Fruit fly (Drosophila melanogaster): ENCODE results near the gene GMF.

GMF gene

DNA sequence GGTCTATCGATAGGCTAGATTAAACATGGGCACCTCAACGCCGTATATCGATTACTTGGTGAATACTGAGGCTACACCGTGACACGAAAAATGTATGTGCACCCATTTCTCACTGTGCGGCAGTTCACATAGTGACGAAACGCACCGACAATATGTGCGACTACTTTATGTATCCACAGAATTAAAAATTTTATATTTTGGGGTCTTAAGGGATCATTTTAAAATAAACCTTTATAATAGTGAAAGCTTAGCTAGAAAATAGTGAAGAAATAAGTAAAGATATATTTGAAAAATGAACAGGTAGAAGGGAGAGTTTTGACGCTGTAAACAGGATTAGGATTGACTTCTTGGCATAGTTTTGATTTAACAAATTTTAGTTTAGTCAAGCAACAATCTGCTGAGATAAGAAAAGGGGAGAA is 26.4 kb upstream of the GMF start, which contains the start of gene mRpL4 (continued):
- TF ChIP-seq pfk (GFP tag; optimal IDR thresholded peaks at IDR 0.05) (no peak), Lim3 (GFP tag; IDR thresholded peaks at IDR 0.05) (no peak), Bteb2 (GFP tag; optimal IDR thresholded peaks at IDR 0.05) (peak; percentile 59), zfh1 (GFP tag; IDR thresholded peaks at IDR 0.05) (peak; percentile 72), jing (GFP tag; optimal IDR thresholded peaks at IDR 0.05) (no peak), CG18262 (tag; optimal IDR thresholded peaks at IDR 0.05) (peak; percentile 57), yki (optimal IDR thresholded peaks at IDR 0.05) (no peak), onecut (GFP tag; IDR thresholded peaks at IDR 0.05) (0 out of 2 replicates have a peak, but pooled peaks have one; percentile 23), Sry-δ (GFP tag; optimal IDR thresholded peaks at IDR 0.05) (peak; percentile 87), Sry-β (GFP tag; optimal IDR thresholded peaks at IDR 0.05) (peak; percentile 49), kay (GFP tag; optimal IDR thresholded peaks at IDR 0.05) (peak; percentile 69), CG32772 (GFP tag; IDR thresholded peaks at IDR 0.05) (peak; percentile 73; the same call in 1 of the 2 replicates), lbe (GFP tag; optimal IDR thresholded peaks at IDR 0.05) (no peak), CG2889 (GFP tag; IDR thresholded peaks at IDR 0.05) (0 out of 3 replicates have a peak, but pooled peaks have one; percentile 42), HHEX (GFP tag; optimal IDR thresholded peaks at IDR 0.05) (peak; percentile 11), odd (GFP tag; optimal IDR thresholded peaks at IDR 0.05) (no peak), fd96Cb (tag; optimal IDR thresholded peaks at IDR 0.05) (peak; percentile 27), maf-S (GFP tag; optimal IDR thresholded peaks at IDR 0.05) (peak; percentile 77), Optix (GFP tag; IDR thresholded peaks at IDR 0.05) (peak; percentile 39; the same call in 2 of the 3 replicates), TFAM (GFP tag; optimal IDR thresholded peaks at IDR 0.05) (no peak), HLH4C (GFP tag; IDR thresholded peaks at IDR 0.05; ENCODE audit: partially characterized antibody) (peak; percentile 97), chif (GFP tag; optimal IDR thresholded peaks at IDR 0.05) (peak; percentile 51 to 73), eyg (GFP tag; optimal IDR thresholded peaks at IDR 0.05) (no peak), zf30C (GFP tag; optimal IDR thresholded peaks at IDR 0.05) (no peak), CG9727 (GFP tag; optimal IDR thresholded peaks at IDR 0.05) (peak; percentile 51), CG8089 (GFP tag; optimal IDR thresholded peaks at IDR 0.05) (peak; percentile 71), CG31441 (GFP tag; IDR thresholded peaks at IDR 0.05) (no peak), CG15269 (tag; optimal IDR thresholded peaks at IDR 0.05) (no peak), CG11504 (tag; optimal IDR thresholded peaks at IDR 0.05) (no peak), vvl (GFP tag; IDR thresholded peaks at IDR 0.05) (peak; percentile 69), CG11456 (GFP tag; IDR thresholded peaks at IDR 0.05) (no peak; the same call in 2 of the 3 replicates), stc (GFP tag; IDR thresholded peaks at IDR 0.05) (peak; percentile 22; the same call in 1 of the 2 replicates), esg (GFP tag; conservative IDR thresholded peaks at IDR 0.05) (peak; percentile 31; the same call in 1 of the 2 replicates), disco-r (GFP tag; optimal IDR thresholded peaks at IDR 0.05) (peak; percentile 35), HLH3B (GFP tag; IDR thresholded peaks at IDR 0.05) (peak; percentile 48; the same call in 1 of the 2 replicates), ac (GFP tag; optimal IDR thresholded peaks at IDR 0.05) (no peak), CG34376 (GFP tag; optimal IDR thresholded peaks at IDR 0.05) (no peak), CG4707 (GFP tag; optimal IDR thresholded peaks at IDR 0.05) (no peak), CG3726 (GFP tag; IDR thresholded peaks at IDR 0.05) (no peak), CG4730 (GFP tag; IDR thresholded peaks at IDR 0.05) (peak; percentile 47; the same call in 1 of the 2 replicates), CG10462 (GFP tag; optimal IDR thresholded peaks at IDR 0.05) (peak; percentile 52), CG7357 (GFP tag; IDR thresholded peaks at IDR 0.05) (no peak), CG2678 (tag; optimal IDR thresholded peaks at IDR 0.05) (no peak), btn (GFP tag; optimal IDR thresholded peaks at IDR 0.05) (no peak), shn (GFP tag; optimal IDR thresholded peaks at IDR 0.05) (peak; percentile 76), CG3407 (GFP tag; optimal IDR thresholded peaks at IDR 0.05) (no peak), sqz (GFP tag; optimal IDR thresholded peaks at IDR 0.05) (no peak), CG33557 (GFP tag; optimal IDR thresholded peaks at IDR 0.05) (peak; percentile 4), Side (GFP tag; optimal IDR thresholded peaks at IDR 0.05) (peak; percentile 61), lmd (GFP tag; IDR thresholded peaks at IDR 0.05) (peak; percentile 76), CTCF (GFP tag; optimal IDR thresholded peaks at IDR 0.05) (peak; percentile 14), CG34422 (GFP tag; IDR thresholded peaks at IDR 0.05) (no peak; the same call in none of the 3 replicates)

Measured in whole organism, embryonic.